Fruit fly (Drosophila melanogaster) whole organism, adult: ENCODE data around the gene DAAM.

ENCODE experiments used
- CG11617 ChIP-seq: fragments of 200-800 bp; sonication (Bioruptor generic); optimal IDR thresholded peaks from 2 replicates; lab custom pipeline; 2017; ENCODE audit warnings: mild to moderate bottlenecking, missing biosample characterization, missing genetic modification reagents, missing genetic modification characterization
- CG12768 ChIP-seq: fragments of 200-800 bp; sonication (Bioruptor generic); optimal IDR thresholded peaks from 2 replicates; lab custom pipeline; 2017; ENCODE audit warnings: missing biosample characterization, missing genetic modification characterization, mild to moderate bottlenecking, moderate library complexity, missing genetic modification reagents
- CG1620 ChIP-seq: fragments of 200-800 bp; sonication (Bioruptor generic); optimal IDR thresholded peaks from 2 replicates; lab custom pipeline; 2016; ENCODE audit warnings: missing biosample characterization, missing genetic modification characterization
- CG5204 ChIP-seq: fragments of 200-800 bp; sonication (Bioruptor generic); optimal IDR thresholded peaks from 2 replicates; lab custom pipeline; 2016; ENCODE audit warnings: missing biosample characterization, missing genetic modification characterization
- Mnt ChIP-seq: fragments of 200-800 bp; sonication (Bioruptor generic); optimal IDR thresholded peaks from 2 replicates; lab custom pipeline; 2016; ENCODE audit warnings: missing biosample characterization, mild to moderate bottlenecking, missing genetic modification characterization
- bab1 ChIP-seq: fragments of 200-800 bp; sonication (Bioruptor generic); optimal IDR thresholded peaks from 3 replicates; lab custom pipeline; 2019; ENCODE audit warnings: missing biosample characterization, mild to moderate bottlenecking, missing genetic modification characterization, moderate library complexity
- cnc ChIP-seq, 2 experiments: fragments of >200 bp; optimal IDR thresholded peaks; 2 replicates each; lab custom pipeline; 2017
- ovo ChIP-seq: fragments of 200-800 bp; sonication (Bioruptor generic); optimal IDR thresholded peaks from 2 replicates; lab custom pipeline; 2016; ENCODE audit warnings: missing biosample characterization, missing genetic modification characterization
- pad ChIP-seq: fragments of 200-800 bp; sonication (Bioruptor generic); optimal IDR thresholded peaks from 3 replicates; lab custom pipeline; 2017; ENCODE audit warnings: missing biosample characterization, missing genetic modification characterization, mild to moderate bottlenecking, moderate library complexity, missing genetic modification reagents
- toe ChIP-seq: fragments of 200-800 bp; sonication (Bioruptor generic); optimal IDR thresholded peaks from 2 replicates; lab custom pipeline; 2016; ENCODE audit warnings: missing biosample characterization, missing genetic modification characterization

DNA sequence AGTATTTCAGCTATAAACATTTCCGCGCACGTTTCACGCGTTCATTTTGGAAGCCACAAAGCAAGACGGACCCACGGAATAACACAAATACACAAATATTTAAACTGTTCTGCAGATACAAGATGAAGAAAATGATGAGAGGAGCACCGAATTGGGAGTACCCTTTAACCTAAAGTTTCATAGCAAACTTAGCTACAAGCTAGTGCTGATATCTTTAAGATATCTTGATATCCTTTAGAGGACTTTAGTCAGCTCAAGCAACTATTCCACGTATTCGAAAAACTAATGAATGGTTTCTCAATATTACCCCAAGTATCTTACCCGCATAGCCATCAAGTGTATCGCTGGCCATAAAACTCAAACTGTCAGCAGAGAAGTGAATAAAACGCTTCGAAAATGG, 66.0 kb downstream of the DAAM start:
- no peak for TF ChIP-seq ovo
- TF ChIP-seq CG1620, result no peak
- no peak for TF ChIP-seq CG5204 (GFP tag; lab: Kevin White, UChicago)
- TF ChIP-seq pad (GFP tag; lab: Kevin White, UChicago), result no peak
- no peak for TF ChIP-seq cnc (optimal IDR thresholded peaks at IDR 0.05; lab: Kevin White, UChicago)
- no peak for TF ChIP-seq CG12768 (GFP tag; lab: Kevin White, UChicago)
- no peak for TF ChIP-seq CG11617 (GFP tag; lab: Kevin White, UChicago)
- no peak for TF ChIP-seq Mnt (GFP tag; lab: Kevin White, UChicago)
- no peak for TF ChIP-seq toe
- TF ChIP-seq bab1 (GFP tag; lab: Kevin White, UChicago), result no peak
